Fruit fly (Drosophila melanogaster) S2 (cell line): ENCODE measurements around the gene upd3.

Experiments used
- CG8478 ChIP-seq: fragments of >200 bp; optimal IDR thresholded peaks from 2 replicates; lab custom pipeline; 2018
- CTCF ChIP-seq, 2 experiments: fragments of >200 bp; optimal IDR thresholded peaks; 2 replicates each; lab custom pipeline; 2018

DNA sequence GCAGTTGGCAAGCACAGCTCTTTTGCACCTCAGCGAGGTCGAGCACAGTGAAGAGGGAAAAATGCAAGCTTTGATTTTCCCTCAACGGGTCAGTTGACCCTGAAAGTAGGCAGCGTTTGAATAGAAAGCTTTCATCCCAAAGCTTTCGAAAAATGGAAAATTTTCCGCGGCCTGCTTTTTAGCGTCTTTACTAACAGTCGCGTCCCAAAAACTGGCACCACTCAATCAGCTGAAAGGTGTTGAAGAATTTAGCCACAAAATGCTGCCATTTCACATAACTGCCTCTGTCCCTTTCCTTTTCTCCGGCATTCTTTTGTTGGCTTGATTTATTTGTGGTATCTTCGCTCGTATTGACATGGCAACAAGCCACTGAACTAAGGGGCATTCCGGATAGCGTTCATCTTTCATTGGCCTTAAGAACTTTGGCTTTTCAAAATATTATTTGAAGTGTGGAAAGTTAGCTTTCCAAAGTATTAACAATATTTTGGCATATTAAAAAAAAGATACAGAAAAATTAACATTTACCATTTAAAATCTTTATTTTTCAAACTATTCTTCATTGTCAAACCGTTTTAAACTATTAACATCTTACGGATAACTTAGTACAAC lies 43.0 kb downstream of the upd3 start:
- TF ChIP-seq CG8478 (lab: Kevin White, UChicago) (no peak), CTCF (optimal IDR thresholded peaks at IDR 0.05; lab: Kevin White, UChicago) (no peak)
